Fruit fly (Drosophila melanogaster) whole organism, pupa: Measurements from ENCODE around the gene CG14259.

Experiments
- EcR ChIP-seq: fragments of 200-800 bp; sonication (Bioruptor generic); optimal IDR thresholded peaks from 3 replicates; lab custom pipeline; 2019; ENCODE audit warnings: missing biosample characterization, missing genetic modification characterization, mild to moderate bottlenecking, moderate library complexity, missing genetic modification reagents
- rn ChIP-seq: fragments of 200-800 bp; sonication (Bioruptor generic); IDR thresholded peaks from 2 replicates; pipeline ENCODE4 v1.3.6; 2022; ENCODE audit warnings: missing biosample characterization, missing genetic modification characterization

DNA sequence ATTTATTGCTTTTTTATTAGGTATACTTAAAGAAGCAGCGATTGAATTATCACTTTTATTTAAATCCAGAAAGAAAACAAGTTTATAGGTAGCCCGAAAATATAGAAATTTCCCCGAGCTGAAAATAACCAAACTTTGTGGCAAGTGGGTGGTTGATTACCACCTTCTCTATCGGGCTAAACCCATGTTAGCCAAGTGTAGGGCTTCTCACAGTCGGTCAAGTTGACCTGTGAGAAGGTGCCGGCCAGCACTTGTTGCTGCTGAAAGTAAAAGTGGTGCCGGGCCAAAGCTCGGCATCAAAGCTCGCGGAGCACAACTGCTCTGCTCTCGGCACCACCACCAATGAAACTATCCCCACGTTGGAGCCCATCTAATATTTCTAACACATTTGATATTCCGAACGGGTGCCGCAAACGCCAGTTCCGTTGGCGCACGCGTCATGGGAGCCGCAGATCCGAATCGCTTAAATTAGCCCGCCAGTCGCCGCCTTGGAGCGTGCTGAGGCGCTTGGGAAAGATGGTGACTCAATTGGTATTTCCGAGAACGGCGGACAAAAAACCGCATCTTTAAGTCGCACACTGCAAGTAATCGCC lies 23.3 kb upstream of the CG14259 start:
- TF ChIP-seq EcR (GFP tag; lab: Kevin White, UChicago): no peak
- TF ChIP-seq rn (GFP tag; lab: Robert Waterston, UW): no peak
